Fruit fly (Drosophila melanogaster): ENCODE measurements around the gene U2af38.

The U2af38 gene

dm6 chr2L:286421-286820, 8.1 kb downstream of the U2af38 start (continued):
- TF ChIP-seq cwo (GFP tag; optimal IDR thresholded peaks at IDR 0.05) (peak; percentile 77), lilli (GFP tag; optimal IDR thresholded peaks at IDR 0.05) (peak; percentile 87), zfh1 (GFP tag; IDR thresholded peaks at IDR 0.05) (peak; percentile 67; the same call in 2 of the 3 replicates), CG9932 (GFP tag; IDR thresholded peaks at IDR 0.05) (peak; percentile 86), CG8290 (GFP tag; optimal IDR thresholded peaks at IDR 0.05) (no peak), CG8290 (tag; optimal IDR thresholded peaks at IDR 0.05) (peak in 1 of 2 experiments; percentile 97), CG31365 (tag; optimal IDR thresholded peaks at IDR 0.05) (no peak), CG5953 (GFP tag; IDR thresholded peaks at IDR 0.05) (peak; percentile 55), CG7372 (GFP tag; IDR thresholded peaks at IDR 0.05) (0 out of 2 replicates have a peak, but pooled peaks have one; percentile 34), NfI (GFP tag; optimal IDR thresholded peaks at IDR 0.05) (peak; percentile 65), usp (GFP tag; optimal IDR thresholded peaks at IDR 0.05) (no peak), CG7987 (GFP tag; optimal IDR thresholded peaks at IDR 0.05) (peak; percentile 41), dmrt11E (tag; optimal IDR thresholded peaks at IDR 0.05) (no peak), Meics (GFP tag; optimal IDR thresholded peaks at IDR 0.05) (peak; percentile 81), Fer1 (GFP tag; optimal IDR thresholded peaks at IDR 0.05) (peak; percentile 80), CG2116 (GFP tag; optimal IDR thresholded peaks at IDR 0.05) (no peak), CG11085 (GFP tag; IDR thresholded peaks at IDR 0.05) (peak; percentile 55; the same call in 1 of the 2 replicates), bbx (GFP tag; IDR thresholded peaks at IDR 0.05; ENCODE audit: partially characterized antibody) (no peak; the same call in 1 of the 2 replicates), p53 (GFP tag; optimal IDR thresholded peaks at IDR 0.05) (no peak), zf30C (GFP tag; optimal IDR thresholded peaks at IDR 0.05) (no peak), Tbp (GFP tag; optimal IDR thresholded peaks at IDR 0.05) (no peak), ERR (GFP tag; optimal IDR thresholded peaks at IDR 0.05) (peak; percentile 60), nmo (GFP tag; optimal IDR thresholded peaks at IDR 0.05) (peak; percentile 15), wek (GFP tag; optimal IDR thresholded peaks at IDR 0.05) (no peak), hkb (optimal IDR thresholded peaks at IDR 0.05) (no peak), hkb (GFP tag; IDR thresholded peaks at IDR 0.05) (peak; percentile 75), ranshi (GFP tag; IDR thresholded peaks at IDR 0.05) (peak; percentile 80), Fer2 (tag; optimal IDR thresholded peaks at IDR 0.05) (peak; percentile 38), CG42726 (GFP tag; IDR thresholded peaks at IDR 0.05; ENCODE audit: partially characterized antibody) (no peak), row (GFP tag; IDR thresholded peaks at IDR 0.05) (peak; percentile 96), CG8359 (GFP tag; optimal IDR thresholded peaks at IDR 0.05; ENCODE audit: borderline replicate concordance) (no peak), zfh2 (GFP tag; optimal IDR thresholded peaks at IDR 0.05) (peak; percentile 62), CG18764 (GFP tag; optimal IDR thresholded peaks at IDR 0.05) (peak; percentile 29), NK7.1 (GFP tag; optimal IDR thresholded peaks at IDR 0.05) (no peak), CG13123 (GFP tag; optimal IDR thresholded peaks at IDR 0.05) (no peak), crol (GFP tag; IDR thresholded peaks at IDR 0.05) (0 out of 2 replicates have a peak, but pooled peaks have one; percentile 11), lov (optimal IDR thresholded peaks at IDR 0.05) (no peak), lov (GFP tag; IDR thresholded peaks at IDR 0.05) (no peak), CG34376 (GFP tag; optimal IDR thresholded peaks at IDR 0.05) (peak; percentile 69), maf-S (GFP tag; optimal IDR thresholded peaks at IDR 0.05) (no peak), D (optimal IDR thresholded peaks at IDR 0.05) (no peak), D (GFP tag; optimal IDR thresholded peaks at IDR 0.05) (no peak), slp2 (GFP tag; optimal IDR thresholded peaks at IDR 0.05) (peak; percentile 4), CG17359 (tag; optimal IDR thresholded peaks at IDR 0.05) (peak; percentile 66), CG15479 (GFP tag; optimal IDR thresholded peaks at IDR 0.05) (no peak), Med (GFP tag) (peak; percentile 95), tll (GFP tag; optimal IDR thresholded peaks at IDR 0.05) (no peak), CG17912 (GFP tag; optimal IDR thresholded peaks at IDR 0.05) (peak; percentile 40), CG12155 (GFP tag; optimal IDR thresholded peaks at IDR 0.05) (peak; percentile 64), CG1647 (GFP tag; optimal IDR thresholded peaks at IDR 0.05) (peak; percentile 65), CG12744 (GFP tag; optimal IDR thresholded peaks at IDR 0.05) (peak; percentile 54), bsh (GFP tag; optimal IDR thresholded peaks at IDR 0.05) (peak; percentile 46 to 54)
